Fruit fly (Drosophila melanogaster): Measurements from ENCODE around the gene CG34241.
A peak's percentile ranks its signal among the peaks of the same experiment; 100 is the strongest.

- TF ChIP-seq Ets98B (GFP tag; IDR thresholded peaks at IDR 0.05) (no peak), CG4496 (GFP tag; IDR thresholded peaks at IDR 0.05) (no peak), CG32121 (GFP tag; IDR thresholded peaks at IDR 0.05) (no peak), Pif1B (GFP tag; optimal IDR thresholded peaks at IDR 0.05) (no peak), CG15710 (tag; optimal IDR thresholded peaks at IDR 0.05) (no peak), Snoo (tag; optimal IDR thresholded peaks at IDR 0.05) (no peak), D1 (tag; optimal IDR thresholded peaks at IDR 0.05) (no peak), gl (tag; optimal IDR thresholded peaks at IDR 0.05) (no peak), Pif1A (GFP tag; optimal IDR thresholded peaks at IDR 0.05) (no peak), CG12605 (GFP tag; IDR thresholded peaks at IDR 0.05) (no peak), EcR (GFP tag; optimal IDR thresholded peaks at IDR 0.05) (peak; percentile 40), CG13204 (GFP tag; optimal IDR thresholded peaks at IDR 0.05) (no peak), CG34367 (tag; optimal IDR thresholded peaks at IDR 0.05) (no peak), fd96Ca (GFP tag; IDR thresholded peaks at IDR 0.05) (no peak)
Observed at dm6 chr3L:12129111-12129510, 1.3 kb downstream of the CG34241 start, which contains the start of gene Lsp2.
